Fruit fly (Drosophila melanogaster) whole organism, prepupa: ENCODE results near the gene CG14237.

Source experiments
- CG8632 ChIP-seq: fragments of 200-800 bp; sonication (Bioruptor generic); optimal IDR thresholded peaks from 3 replicates; lab custom pipeline; 2016; ENCODE audit warnings: missing biosample characterization, missing genetic modification characterization
- Lpt ChIP-seq: fragments of 200-800 bp; sonication (Bioruptor generic); optimal IDR thresholded peaks from 3 replicates; lab custom pipeline; 2016; ENCODE audit warnings: missing biosample characterization, missing genetic modification characterization
- cyc ChIP-seq: fragments of 200-800 bp; sonication (Bioruptor generic); optimal IDR thresholded peaks from 3 replicates; lab custom pipeline; 2016; ENCODE audit warnings: missing biosample characterization, missing genetic modification characterization
- pdm3 ChIP-seq: fragments of 200-800 bp; sonication (Bioruptor generic); optimal IDR thresholded peaks from 3 replicates; lab custom pipeline; 2016; ENCODE audit warnings: missing biosample characterization, missing genetic modification characterization
- vri ChIP-seq: fragments of 200-800 bp; sonication (Bioruptor generic); optimal IDR thresholded peaks from 3 replicates; lab custom pipeline; 2016; ENCODE audit warnings: missing biosample characterization, mild to moderate bottlenecking, missing genetic modification characterization

dm6 chr3R:26494247-26494646 is 37.6 kb downstream of the CG14237 start:
- TF ChIP-seq vri (no peak), cyc (GFP tag; lab: Kevin White, UChicago) (no peak), CG8632 (GFP tag; lab: Kevin White, UChicago) (no peak), pdm3 (GFP tag; lab: Kevin White, UChicago) (peak; percentile 42), Lpt (GFP tag; lab: Kevin White, UChicago) (no peak)
